Fruit fly (Drosophila melanogaster): Measurements from ENCODE around the gene CG4611.

CG4611 gene

DNA sequence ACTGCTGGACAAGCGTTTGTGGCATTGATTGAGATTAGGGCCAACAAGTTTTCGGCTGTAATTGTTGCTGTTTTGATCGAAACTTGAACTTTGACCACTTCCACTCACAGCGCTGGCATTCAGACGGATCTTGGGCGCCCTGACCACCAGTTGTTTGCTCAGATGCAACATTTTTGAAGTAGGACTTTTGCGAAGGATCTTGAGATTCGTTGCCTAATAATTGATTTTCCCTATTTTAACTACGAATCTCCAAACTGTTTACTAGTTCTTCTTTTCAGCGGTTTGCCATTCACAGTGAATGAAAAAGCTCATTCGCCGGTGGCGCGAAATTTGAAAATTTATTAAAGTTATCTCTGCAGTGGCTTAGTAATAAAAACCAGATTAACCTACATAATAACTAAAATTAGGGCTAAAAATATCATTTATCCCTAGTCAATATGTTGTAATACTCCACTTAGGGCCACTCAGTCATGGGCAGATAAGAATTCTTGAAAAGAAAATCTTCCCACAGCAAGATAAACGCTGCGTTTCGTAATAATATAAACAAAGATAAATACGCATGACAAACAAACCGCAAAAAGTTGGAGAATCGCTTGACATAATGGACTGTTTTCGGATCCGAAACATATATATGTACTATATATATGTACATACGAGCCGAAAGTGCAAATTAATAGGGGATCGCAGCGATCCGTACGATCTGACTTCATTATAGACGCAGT lies 5.4 kb downstream of the CG4611 start, which contains the start of the genes Dhrs4 and Gdap1:
Dhrs4 (minus strand) TSS at position 267 of the 722 bp plus-strand sequence.
Gdap1 (plus strand) TSS at position 574 of the 722 bp plus-strand sequence.
- TF ChIP-seq Snoo (tag; optimal IDR thresholded peaks at IDR 0.05), result peak; percentile 9
- peak; percentile 69 for TF ChIP-seq gl (tag; optimal IDR thresholded peaks at IDR 0.05)
- no peak for TF ChIP-seq CG9948 (tag; optimal IDR thresholded peaks at IDR 0.05)
- TF ChIP-seq Ets98B (GFP tag; IDR thresholded peaks at IDR 0.05), result 0 out of 2 replicates have a peak, but pooled peaks have one; percentile 18
- 0 out of 3 replicates have a peak, but pooled peaks have one; percentile 30 for TF ChIP-seq fd96Ca (GFP tag; IDR thresholded peaks at IDR 0.05)
- TF ChIP-seq CG12605 (GFP tag; IDR thresholded peaks at IDR 0.05), result no peak

DNA sequence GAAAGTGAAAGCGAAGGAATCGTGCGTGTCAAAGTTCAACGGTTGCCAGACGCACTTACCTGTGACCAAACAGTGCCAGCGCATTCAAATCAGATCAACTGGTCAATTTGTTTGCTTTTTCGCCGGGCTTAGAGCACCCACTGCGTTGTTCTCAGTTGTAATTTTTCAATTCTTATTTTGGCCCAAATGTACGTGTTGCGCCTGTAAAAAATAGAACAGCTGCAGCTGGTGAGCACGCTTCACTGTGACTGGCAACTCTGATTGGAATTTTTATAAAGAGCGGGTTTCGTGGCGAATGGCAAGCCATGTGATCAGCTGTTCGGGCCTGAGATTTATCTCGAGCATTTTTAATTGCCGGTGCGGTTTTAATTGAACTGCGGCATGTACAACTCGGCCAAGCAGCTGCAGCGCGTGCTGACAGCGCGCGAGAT lies 9.7 kb downstream of the CG4611 start, which contains the start of the genes Fitm and AlaRS-m:
Fitm (minus strand) TSS at position 250 of the 431 bp plus-strand sequence.
AlaRS-m (plus strand) TSS at position 285 of the 431 bp plus-strand sequence.
- TF ChIP-seq gl (tag; optimal IDR thresholded peaks at IDR 0.05) (no peak), fd96Ca (GFP tag; IDR thresholded peaks at IDR 0.05) (no peak), CG12605 (GFP tag; IDR thresholded peaks at IDR 0.05) (no peak), CG32121 (GFP tag; IDR thresholded peaks at IDR 0.05) (no peak), CG9948 (tag; optimal IDR thresholded peaks at IDR 0.05) (no peak), Snoo (tag; optimal IDR thresholded peaks at IDR 0.05) (no peak), CG4496 (GFP tag; IDR thresholded peaks at IDR 0.05) (no peak), CG8159 (tag; optimal IDR thresholded peaks at IDR 0.05) (no peak), CG15710 (tag; optimal IDR thresholded peaks at IDR 0.05) (no peak), CG10348 (GFP tag; IDR thresholded peaks at IDR 0.05) (no peak), CG14655 (GFP tag; optimal IDR thresholded peaks at IDR 0.05) (no peak)

DNA sequence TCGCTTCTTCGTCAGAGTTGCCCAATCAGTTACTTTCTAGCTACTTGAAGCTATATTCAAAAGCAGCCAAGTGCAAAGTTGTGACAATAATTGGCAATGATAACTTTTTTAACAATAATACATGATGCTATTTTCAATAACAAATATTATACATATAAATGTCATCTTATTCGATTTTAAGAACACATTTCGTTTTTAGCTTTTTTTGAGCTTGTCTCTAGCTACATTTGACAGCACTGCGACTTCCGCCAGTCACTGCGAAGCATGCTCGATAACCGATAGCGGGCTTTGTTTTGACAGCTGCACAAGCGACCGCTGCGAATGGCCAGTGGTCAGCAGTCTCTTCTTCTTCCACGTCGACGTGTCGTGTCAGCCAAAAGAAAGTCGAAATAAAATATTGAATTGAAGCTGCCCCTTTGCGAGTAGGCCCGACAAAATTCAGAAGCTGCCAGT lies 16.2 kb downstream of the CG4611 start, which contains the start of the genes Gen and Srp54k:
Gen (minus strand) TSS at position 23 of the 453 bp plus-strand sequence.
Srp54k (plus strand) TSS at position 325 of the 453 bp plus-strand sequence.
- TF ChIP-seq CG4496 (GFP tag; IDR thresholded peaks at IDR 0.05) (peak; percentile 12; the same call in 1 of the 3 replicates), CG15710 (tag; optimal IDR thresholded peaks at IDR 0.05) (peak; percentile 31), Snoo (tag; optimal IDR thresholded peaks at IDR 0.05) (no peak)

DNA sequence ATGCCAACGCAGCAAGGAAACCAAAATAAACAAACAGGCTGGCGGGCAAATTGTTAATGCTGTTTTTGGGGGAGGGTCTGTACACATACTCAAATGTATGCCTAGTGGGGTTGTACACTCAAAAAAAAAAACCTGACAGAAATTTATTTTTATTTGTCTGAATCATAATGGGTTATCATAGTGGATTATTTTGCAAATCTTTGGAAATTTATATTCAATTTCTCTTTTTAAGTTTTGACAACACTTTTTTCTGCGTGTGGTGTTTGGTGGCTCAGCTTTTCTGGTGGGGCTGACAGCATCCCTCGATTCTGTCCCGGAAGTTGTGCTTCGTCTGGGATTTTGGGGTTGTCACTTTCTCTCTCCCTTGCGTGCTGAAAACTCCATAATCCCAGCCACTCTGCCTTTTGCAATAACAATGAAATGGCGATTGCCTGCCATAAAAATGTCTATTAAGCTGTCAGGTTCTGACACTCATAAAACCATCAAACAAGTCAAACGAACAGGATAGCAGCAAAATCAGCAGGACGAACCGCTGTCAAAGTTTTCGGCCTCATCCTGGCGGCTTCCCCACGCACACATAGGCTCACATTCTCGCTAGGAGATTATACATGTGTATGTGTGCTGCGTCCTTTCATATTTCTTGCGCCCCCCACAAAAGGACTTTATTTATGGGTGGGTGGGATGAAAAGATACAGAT lies 18.9 kb downstream of the CG4611 start:
- TF ChIP-seq fd96Ca (GFP tag; IDR thresholded peaks at IDR 0.05) (no peak), CG8159 (tag; optimal IDR thresholded peaks at IDR 0.05) (no peak), CG4496 (GFP tag; IDR thresholded peaks at IDR 0.05) (peak; percentile 68), rn (GFP tag; IDR thresholded peaks at IDR 0.05) (no peak), D1 (tag; optimal IDR thresholded peaks at IDR 0.05) (no peak), Pif1B (GFP tag; optimal IDR thresholded peaks at IDR 0.05) (no peak), CG9948 (tag; optimal IDR thresholded peaks at IDR 0.05) (no peak), CG13204 (GFP tag; optimal IDR thresholded peaks at IDR 0.05) (no peak), EcR (GFP tag; optimal IDR thresholded peaks at IDR 0.05) (no peak), gl (tag; optimal IDR thresholded peaks at IDR 0.05) (no peak), CG34367 (tag; optimal IDR thresholded peaks at IDR 0.05) (no peak), CG12605 (GFP tag; IDR thresholded peaks at IDR 0.05) (no peak), Ets98B (GFP tag; IDR thresholded peaks at IDR 0.05) (no peak), CG10348 (GFP tag; IDR thresholded peaks at IDR 0.05) (no peak), CG17806 (tag; optimal IDR thresholded peaks at IDR 0.05) (peak; percentile 51), Pif1A (GFP tag; optimal IDR thresholded peaks at IDR 0.05) (no peak), Snoo (tag; optimal IDR thresholded peaks at IDR 0.05) (peak; percentile 44), CG15710 (tag; optimal IDR thresholded peaks at IDR 0.05) (peak; percentile 52), CG14655 (GFP tag; optimal IDR thresholded peaks at IDR 0.05) (no peak), CG32121 (GFP tag; IDR thresholded peaks at IDR 0.05) (peak; percentile 49; the same call in 1 of the 2 replicates), CG8301 (tag; optimal IDR thresholded peaks at IDR 0.05) (no peak)

DNA sequence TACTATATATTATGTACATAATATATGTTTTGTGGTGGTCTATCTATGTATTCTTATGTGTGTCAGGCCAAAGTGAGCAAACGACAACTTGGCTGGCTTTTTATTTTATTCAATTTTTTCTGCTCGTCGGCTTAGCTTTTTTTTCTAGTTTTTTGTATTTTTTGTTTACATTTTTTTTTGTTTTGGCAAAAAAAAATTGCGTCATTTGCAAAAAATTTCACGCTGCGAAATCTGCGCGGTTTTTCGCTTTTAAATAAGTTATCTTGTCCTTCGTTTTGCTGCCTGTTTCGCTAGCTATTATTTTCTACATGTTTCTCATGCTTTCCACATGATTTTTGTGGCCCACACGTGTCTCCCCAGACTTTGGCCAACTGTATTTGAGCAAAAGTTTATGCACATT lies 36.3 kb downstream of the CG4611 start:
- TF ChIP-seq Pif1B (GFP tag; optimal IDR thresholded peaks at IDR 0.05), result no peak
- no peak for TF ChIP-seq EcR (GFP tag; optimal IDR thresholded peaks at IDR 0.05)
- TF ChIP-seq gl (tag; optimal IDR thresholded peaks at IDR 0.05), result no peak
- TF ChIP-seq CG8159 (tag; optimal IDR thresholded peaks at IDR 0.05), result no peak
- no peak for TF ChIP-seq Snoo (tag; optimal IDR thresholded peaks at IDR 0.05)
- TF ChIP-seq CG15710 (tag; optimal IDR thresholded peaks at IDR 0.05), result no peak
- TF ChIP-seq CG32121 (GFP tag; IDR thresholded peaks at IDR 0.05), result no peak
- TF ChIP-seq CG8301 (tag; optimal IDR thresholded peaks at IDR 0.05), result no peak
- no peak for TF ChIP-seq CG9948 (tag; optimal IDR thresholded peaks at IDR 0.05)
- TF ChIP-seq Pif1A (GFP tag; optimal IDR thresholded peaks at IDR 0.05), result no peak
- TF ChIP-seq CG14655 (GFP tag; optimal IDR thresholded peaks at IDR 0.05), result no peak
- TF ChIP-seq CG34367 (tag; optimal IDR thresholded peaks at IDR 0.05), result no peak
- TF ChIP-seq CG13204 (GFP tag; optimal IDR thresholded peaks at IDR 0.05), result no peak
- TF ChIP-seq fd96Ca (GFP tag; IDR thresholded peaks at IDR 0.05), result no peak
- TF ChIP-seq rn (GFP tag; IDR thresholded peaks at IDR 0.05), result no peak
- no peak for TF ChIP-seq Ets98B (GFP tag; IDR thresholded peaks at IDR 0.05)
- no peak for TF ChIP-seq CG17806 (tag; optimal IDR thresholded peaks at IDR 0.05)
- no peak for TF ChIP-seq CG12605 (GFP tag; IDR thresholded peaks at IDR 0.05)
- TF ChIP-seq CG10348 (GFP tag; IDR thresholded peaks at IDR 0.05), result no peak

Measured in whole organism, pupa.